Fruit fly (Drosophila melanogaster) whole organism: Measurements from ENCODE around the gene CG32755.

Experiments
- Dll ChIP-seq: fragments of >200 bp; optimal IDR thresholded peaks from 2 replicates; lab custom pipeline; 2017
- psq ChIP-seq: fragments of >200 bp; optimal IDR thresholded peaks from 2 replicates; lab custom pipeline; 2017

- TF ChIP-seq psq (lab: Kevin White, UChicago) (no peak), Dll (lab: Kevin White, UChicago) (no peak)
Observed at dm6 chrX:5915752-5916493, 34.1 kb upstream of the CG32755 start.
